Fruit fly (Drosophila melanogaster) Kc167 (cell line): ENCODE measurements around the gene Tsen2.
A peak's percentile ranks its signal among the peaks of the same experiment; 100 is the strongest.

ENCODE experiments used
- Myc ChIP-seq: fragments of >200 bp; optimal IDR thresholded peaks from 2 replicates; lab custom pipeline; 2017; ENCODE audit warnings: missing external identifiers
- Sin3A ChIP-seq: fragments of >200 bp; optimal IDR thresholded peaks from 2 replicates; lab custom pipeline; 2018; ENCODE audit warnings: missing external identifiers
- h ChIP-seq: fragments of >200 bp; optimal IDR thresholded peaks from 3 replicates; lab custom pipeline; 2018; ENCODE audit warnings: missing external identifiers
- insv ChIP-seq: fragments of >200 bp; optimal IDR thresholded peaks from 3 replicates; lab custom pipeline; 2018; ENCODE audit warnings: missing external identifiers
- psq ChIP-seq: fragments of >200 bp; optimal IDR thresholded peaks from 2 replicates; lab custom pipeline; 2017; ENCODE audit warnings: missing external identifiers
- ttk ChIP-seq: sonication (Bioruptor generic); optimal IDR thresholded peaks from 2 replicates; lab custom pipeline; 2017; ENCODE audit warnings: missing external identifiers

Gene Tsen2

DNA sequence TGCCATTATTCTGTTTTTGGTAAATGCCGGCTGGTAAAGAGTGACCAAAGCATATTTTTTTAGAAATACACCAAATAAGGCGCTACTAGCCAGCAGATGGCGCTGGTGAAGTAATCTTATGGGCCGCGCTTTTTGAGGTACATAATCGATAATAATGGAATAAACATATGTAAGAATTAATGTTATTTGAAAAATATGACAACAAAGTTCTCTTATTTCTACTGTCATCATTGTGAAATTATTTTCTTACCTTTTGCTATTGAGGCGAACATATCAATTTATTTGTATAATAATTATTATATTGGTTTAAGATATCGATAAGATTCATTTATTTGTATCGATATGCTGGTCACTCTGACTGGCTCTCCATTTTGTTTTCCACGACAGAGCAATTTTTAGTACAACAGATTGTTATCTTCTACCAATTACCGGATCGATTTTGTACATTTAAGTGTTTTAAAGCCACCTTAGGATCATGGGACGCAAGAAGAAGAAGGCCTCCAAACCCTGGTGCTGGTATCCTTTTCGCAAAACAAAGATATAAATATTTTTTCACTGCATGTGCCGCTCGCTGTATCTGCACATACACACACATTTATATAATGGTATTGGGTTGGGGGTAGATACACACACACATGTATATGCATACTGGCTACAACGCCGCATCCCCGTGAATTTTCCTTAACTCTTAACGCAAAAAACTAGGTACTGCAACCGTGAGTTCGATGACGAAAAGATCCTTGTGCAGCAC lies 13.7 kb downstream of the Tsen2 start, which contains the start of the genes LSm7 and BuGZ:
TSS of gene LSm7 (minus strand) at position 46 of the 751 bp plus-strand sequence.
TSS of gene BuGZ (plus strand) at position 351 of the 751 bp plus-strand sequence.
- TF ChIP-seq insv (lab: Kevin White, UChicago) (no peak), h (peak; percentile 36)

DNA sequence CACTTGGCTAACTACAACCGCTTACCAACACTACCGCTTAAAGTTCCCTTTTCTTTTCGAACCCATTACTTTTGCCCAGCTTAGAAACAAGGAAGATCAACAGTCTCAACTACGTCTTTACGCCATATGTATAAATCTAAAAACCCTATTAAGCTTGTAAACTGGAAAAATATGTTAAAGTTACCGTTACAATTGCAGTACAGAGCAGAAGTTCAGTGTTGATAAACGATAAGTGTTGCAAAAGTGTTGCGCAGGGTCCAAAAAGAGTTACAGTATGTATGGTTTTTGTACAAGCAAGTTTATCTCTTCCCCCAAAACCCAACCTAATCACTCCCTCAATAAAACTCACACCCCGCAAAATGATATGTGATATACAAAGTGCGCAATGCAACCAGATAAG lies 17.6 kb downstream of the Tsen2 start:
- no peak for TF ChIP-seq insv (lab: Kevin White, UChicago)
- TF ChIP-seq Myc (lab: Kevin White, UChicago) = no peak
- TF ChIP-seq psq = no peak
- TF ChIP-seq ttk (lab: Kevin White, UChicago) = no peak
- no peak for TF ChIP-seq h

DNA sequence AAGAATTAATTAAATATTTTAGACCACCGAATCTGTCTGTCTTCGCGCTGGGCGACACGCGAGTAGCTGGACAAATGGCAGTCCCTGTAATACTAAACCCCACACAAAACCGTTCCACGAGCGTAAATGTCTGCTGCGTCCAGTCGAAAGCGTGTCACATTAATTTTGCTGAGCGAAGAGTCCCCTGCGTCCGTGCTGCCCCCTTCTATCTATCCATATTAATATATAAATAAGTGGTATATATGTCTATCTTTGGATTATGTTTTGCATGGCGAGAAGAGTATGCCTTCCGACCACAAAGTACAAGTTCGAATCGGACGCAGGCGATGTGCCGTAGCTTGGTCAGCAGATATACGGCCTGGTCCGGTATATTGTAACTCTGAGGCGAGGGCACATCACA lies 22.8 kb downstream of the Tsen2 start:
- TF ChIP-seq insv (lab: Kevin White, UChicago) (no peak), Sin3A (lab: Kevin White, UChicago) (no peak), Myc (lab: Kevin White, UChicago) (no peak), h (no peak), ttk (lab: Kevin White, UChicago) (no peak), psq (no peak)

DNA sequence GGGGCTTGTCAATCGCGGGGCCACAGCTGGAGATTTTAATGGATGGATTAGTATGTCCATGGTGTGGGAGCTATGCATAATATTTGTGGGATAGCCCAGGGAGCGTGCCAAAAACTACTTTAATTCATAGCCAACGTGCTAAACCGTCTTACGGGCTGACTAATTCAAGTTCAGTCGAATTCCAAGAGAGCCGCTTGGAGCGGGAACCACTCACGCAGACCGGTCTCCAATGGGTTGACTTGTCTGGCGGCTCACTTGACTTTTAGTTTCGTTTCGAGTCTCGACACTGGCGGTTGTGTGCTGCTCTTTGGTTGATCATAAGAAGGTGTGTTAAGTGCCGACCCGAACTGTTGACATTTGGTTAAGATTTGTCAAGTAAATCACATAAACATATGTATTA lies 24.5 kb downstream of the Tsen2 start, which contains the start of gene yellow-b:
TSS of gene yellow-b (plus strand) at position 263 of the 400 bp plus-strand sequence.
- TF ChIP-seq Sin3A (lab: Kevin White, UChicago) (no peak), psq (no peak), h (no peak), ttk (lab: Kevin White, UChicago) (no peak), insv (lab: Kevin White, UChicago) (no peak), Myc (lab: Kevin White, UChicago) (no peak)

DNA sequence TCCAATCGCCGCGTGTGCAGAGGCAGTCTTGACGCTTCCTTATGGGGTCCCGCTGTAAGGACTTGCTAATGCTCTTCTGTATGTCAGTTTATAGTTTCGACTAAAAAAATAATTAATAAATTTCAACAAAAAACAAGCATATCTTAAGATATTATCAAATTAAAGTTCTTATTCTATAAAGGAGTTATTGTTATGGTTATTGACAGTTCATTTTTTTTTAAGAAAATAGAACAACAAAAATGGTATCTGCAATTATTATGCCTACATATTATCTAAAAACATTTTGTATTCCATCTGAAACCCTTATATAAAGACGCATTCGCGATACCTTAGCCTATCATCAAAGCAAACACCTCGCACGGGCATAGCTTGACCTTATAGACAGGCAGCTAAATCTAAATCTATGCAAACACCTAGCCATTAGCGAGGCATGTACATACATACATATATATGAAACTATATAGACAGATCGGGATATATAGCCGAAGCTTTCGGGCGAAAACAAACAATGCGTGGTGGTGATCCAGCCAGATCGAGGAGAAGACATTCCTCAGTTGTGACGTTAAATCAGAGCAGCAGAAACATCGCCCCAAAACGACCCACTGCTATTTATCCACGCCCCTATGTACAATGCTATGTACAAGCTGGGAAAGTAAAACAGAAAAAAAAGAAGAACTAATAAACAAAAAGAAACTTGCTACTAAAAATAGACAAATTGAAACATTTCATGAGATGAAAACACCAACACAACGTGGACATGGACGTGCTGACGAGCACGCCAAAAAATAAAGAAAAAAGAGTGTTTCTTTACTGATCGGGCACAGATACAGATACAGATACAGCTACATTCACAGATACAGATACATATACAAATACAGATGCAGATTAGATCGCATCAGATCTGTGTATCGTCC lies 31.2 kb downstream of the Tsen2 start, which contains the start of gene ppk17:
TSS of gene ppk17 (minus strand) at position 51 of the 914 bp plus-strand sequence.
- TF ChIP-seq Myc (lab: Kevin White, UChicago) (no peak), psq (no peak), insv (lab: Kevin White, UChicago) (no peak), h (no peak), ttk (lab: Kevin White, UChicago) (no peak), Sin3A (lab: Kevin White, UChicago) (no peak)

- no peak for TF ChIP-seq psq
These were observed 32.3 kb downstream of the Tsen2 start for dm6 chr2L:16761891-16762290.

DNA sequence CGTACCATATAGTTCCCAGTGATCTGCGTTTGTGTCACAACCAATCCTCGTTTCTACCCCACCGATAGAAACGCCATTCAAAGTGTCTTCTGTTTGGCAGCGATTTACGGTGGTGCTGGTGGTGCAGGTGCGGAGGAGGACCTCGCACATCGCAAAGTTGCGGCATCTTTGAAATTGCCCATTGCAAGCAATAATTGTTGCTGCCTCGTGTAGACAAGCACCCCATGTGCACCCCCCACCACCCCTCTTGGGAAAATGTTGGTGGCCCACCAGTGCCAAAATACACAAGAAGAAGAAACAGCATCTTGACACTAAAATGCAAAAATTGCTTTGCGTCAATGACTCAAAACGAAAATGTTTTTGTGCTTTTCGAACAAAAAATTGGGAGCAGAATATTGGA lies 34.9 kb downstream of the Tsen2 start:
- TF ChIP-seq Sin3A (lab: Kevin White, UChicago) (no peak), h (no peak), ttk (lab: Kevin White, UChicago) (no peak), Myc (lab: Kevin White, UChicago) (no peak), insv (lab: Kevin White, UChicago) (no peak)

- no peak for TF ChIP-seq h
- TF ChIP-seq psq = no peak
- no peak for TF ChIP-seq ttk (lab: Kevin White, UChicago)
- no peak for TF ChIP-seq Myc (lab: Kevin White, UChicago)
- TF ChIP-seq Sin3A (lab: Kevin White, UChicago) = no peak
- TF ChIP-seq insv (lab: Kevin White, UChicago) = no peak
These were observed 36.6 kb downstream of the Tsen2 start, which contains the start of gene Mhc for dm6 chr2L:16766070-16766752. Gene Mhc (plus strand): TSS chr2L:16766566.
